Worm (Caenorhabditis elegans) whole organism, young adult: ENCODE results near the gene aat-8.

Experiments
- F39B2.1 ChIP-seq: fragments of 200-800 bp; sonication (Bioruptor generic); IDR thresholded peaks from 2 replicates; pipeline ENCODE4 v1.3.6; 2022; ENCODE audit warnings: missing genetic modification reagents, missing genetic modification characterization, missing compliant biosample characterization
- Y67H2A.10 ChIP-seq: fragments of 200-800 bp; sonication (Bioruptor generic); conservative IDR thresholded peaks from 2 replicates; pipeline ENCODE4 v1.3.6; 2022; ENCODE audit warnings: missing genetic modification reagents, missing genetic modification characterization, missing compliant biosample characterization
- ama-1 ChIP-seq, 3 experiments: fragments of 150-350 bp in 1 of 3; sonication (generic microtip) in 2 of 3; optimal IDR thresholded peaks; 2 replicates each; lab custom pipeline; 2014 to 2018; ENCODE audit warnings: missing biosample characterization in 2 of 3, missing genetic modification characterization in 2 of 3, missing genetic modification reagents in 2 of 3
- aptf-2 ChIP-seq: fragments of 200-800 bp; sonication (Bioruptor generic); conservative IDR thresholded peaks from 2 replicates; pipeline ENCODE4 v1.3.6; 2022; ENCODE audit warnings: missing genetic modification reagents, missing genetic modification characterization, missing compliant biosample characterization
- attf-3 ChIP-seq: fragments of 200-800 bp; sonication (Bioruptor generic); conservative IDR thresholded peaks from 2 replicates; pipeline ENCODE4 v1.3.6; 2022; ENCODE audit warnings: missing genetic modification reagents, missing genetic modification characterization, missing compliant biosample characterization
- cebp-2 ChIP-seq: fragments of 200-800 bp; sonication (Bioruptor generic); IDR thresholded peaks from 2 replicates; pipeline ENCODE4 v1.3.6; 2022; ENCODE audit warnings: missing genetic modification characterization, missing compliant biosample characterization
- egl-18 ChIP-seq: fragments of 200-800 bp; sonication (Bioruptor generic); IDR thresholded peaks from 2 replicates; pipeline ENCODE4 v1.3.6; 2022; ENCODE audit warnings: missing genetic modification reagents, missing genetic modification characterization, missing compliant biosample characterization
- nfya-1 ChIP-seq: sonication (generic microtip); optimal IDR thresholded peaks from 2 replicates; lab custom pipeline; 2017; ENCODE audit warnings: antibody characterized with exemption, missing compliant biosample characterization, missing genetic modification characterization, borderline replicate concordance; ENCODE audit not compliant: insufficient read depth
- nfyb-1 ChIP-seq: fragments of 200-800 bp; sonication (Bioruptor generic); IDR thresholded peaks from 2 replicates; pipeline ENCODE4 v1.3.6; 2022; ENCODE audit warnings: missing genetic modification reagents, missing genetic modification characterization, missing compliant biosample characterization
- pha-4 ChIP-seq: fragments of 150-350 bp; sonication (generic microtip); optimal IDR thresholded peaks from 2 replicates; lab custom pipeline; 2014; ENCODE audit warnings: missing biosample characterization, missing genetic modification reagents, missing genetic modification characterization
- snpc-4 ChIP-seq, 5 experiments: fragments of 150-350 bp in 1 of 5; sonication (generic microtip) in 4 of 5; optimal IDR thresholded peaks; 2 replicates each; lab custom pipeline; 2014 to 2018; ENCODE audit warnings: missing genetic modification characterization in 5 of 5, missing biosample characterization in 3 of 5, antibody characterized with exemption in 2 of 5, mild to moderate bottlenecking in 2 of 5, missing compliant biosample characterization in 2 of 5, missing genotype in 2 of 5, moderate library complexity in 2 of 5, missing genetic modification reagents in 1 of 5
- tbp1 ChIP-seq: fragments of 200-800 bp; sonication (Bioruptor generic); optimal IDR thresholded peaks from 2 replicates; lab custom pipeline; 2018; ENCODE audit warnings: mild to moderate bottlenecking, missing genetic modification characterization, missing compliant biosample characterization
- unc-130 ChIP-seq: sonication (generic microtip); optimal IDR thresholded peaks from 2 replicates; lab custom pipeline; 2016; ENCODE audit warnings: missing genetic modification reagents, missing genetic modification characterization, missing compliant biosample characterization
- ztf-6 ChIP-seq: fragments of 200-800 bp; sonication (Bioruptor generic); IDR thresholded peaks from 2 replicates; pipeline ENCODE4 v1.3.6; 2022; ENCODE audit warnings: missing genetic modification reagents, missing genetic modification characterization, missing compliant biosample characterization

DNA sequence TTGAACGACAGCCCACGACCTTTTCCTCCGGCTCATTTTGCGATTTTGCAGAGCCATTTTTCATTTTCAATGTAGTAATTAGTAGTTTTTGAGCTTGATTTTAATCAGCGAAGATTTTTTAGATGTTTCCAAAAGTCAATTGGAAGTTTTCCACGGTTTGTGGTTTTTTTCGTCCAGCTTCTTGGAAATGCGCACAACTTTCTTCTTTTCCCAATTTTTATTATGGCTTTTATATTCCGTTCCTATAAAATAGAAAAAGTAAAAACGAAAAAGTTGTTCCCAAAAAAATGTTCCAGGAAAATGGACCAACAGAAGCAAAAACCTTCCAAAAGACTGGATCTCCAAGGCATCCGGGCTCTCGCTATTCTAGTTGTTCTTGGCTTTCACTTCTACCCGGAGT lies 20.5 kb upstream of the aat-8 start, which contains the start of gene oac-22:
- no peak for TF ChIP-seq ama-1 (optimal IDR thresholded peaks at IDR 0.05; lab: Kevin White, UChicago)
- no peak for TF ChIP-seq ama-1 (GFP tag; optimal IDR thresholded peaks at IDR 0.05; lab: Kevin White, UChicago)
- TF ChIP-seq aptf-2, result no peak
- TF ChIP-seq ztf-6 (GFP tag; lab: Robert Waterston, UW), result no peak
- TF ChIP-seq F39B2.1, result no peak
- no peak for TF ChIP-seq pha-4
- no peak for TF ChIP-seq snpc-4 (GFP tag; optimal IDR thresholded peaks at IDR 0.05; lab: Kevin White, UChicago)
- no peak for TF ChIP-seq snpc-4 (tag; optimal IDR thresholded peaks at IDR 0.05; lab: Kevin White, UChicago)
- no peak for TF ChIP-seq nfya-1 (tag; lab: Kevin White, UChicago)
- no peak for TF ChIP-seq nfyb-1 (GFP tag; lab: Robert Waterston, UW)
- TF ChIP-seq egl-18 (GFP tag; lab: Robert Waterston, UW), result no peak
- no peak for TF ChIP-seq tbp1 (GFP tag; lab: Kevin White, UChicago)
- no peak for TF ChIP-seq Y67H2A.10 (GFP tag; lab: Robert Waterston, UW)
- no peak for TF ChIP-seq cebp-2 (GFP tag; lab: Robert Waterston, UW)
- TF ChIP-seq unc-130 (GFP tag; lab: Kevin White, UChicago), result no peak
- no peak for TF ChIP-seq attf-3 (GFP tag; lab: Robert Waterston, UW)
